Worm (Caenorhabditis elegans) whole organism, L1 larva: ENCODE results near the gene Y49E10.21.

Experiments used
- C16A3.4 ChIP-seq: fragments of 150-350 bp; optimal IDR thresholded peaks from 2 replicates; lab custom pipeline; 2014; ENCODE audit warnings: missing biosample characterization, missing genetic modification characterization
- C34B4.2 ChIP-seq: sonication (generic microtip); optimal IDR thresholded peaks from 2 replicates; lab custom pipeline; 2017; ENCODE audit warnings: mild to moderate bottlenecking, missing genetic modification characterization, missing compliant biosample characterization
- F16B12.6 ChIP-seq: fragments of 150-350 bp; optimal IDR thresholded peaks from 2 replicates; lab custom pipeline; 2014; ENCODE audit warnings: missing biosample characterization, missing genetic modification characterization
- alr-1 ChIP-seq: fragments of 200-800 bp; sonication (Bioruptor generic); optimal IDR thresholded peaks from 2 replicates; lab custom pipeline; 2018; ENCODE audit warnings: borderline replicate concordance, mild to moderate bottlenecking, missing genetic modification characterization, missing compliant biosample characterization
- aly-2 ChIP-seq: fragments of 150-350 bp; optimal IDR thresholded peaks from 2 replicates; lab custom pipeline; 2014; ENCODE audit warnings: missing biosample characterization, missing genetic modification characterization
- ama-1 ChIP-seq: fragments of 150-350 bp; optimal IDR thresholded peaks from 2 replicates; lab custom pipeline; 2014
- ceh-8 ChIP-seq: fragments of 200-800 bp; sonication (Bioruptor generic); optimal IDR thresholded peaks from 2 replicates; lab custom pipeline; 2018; ENCODE audit warnings: mild to moderate bottlenecking, missing genetic modification characterization, moderate library complexity, missing compliant biosample characterization
- ces-1 ChIP-seq: fragments of 150-350 bp; optimal IDR thresholded peaks from 2 replicates; lab custom pipeline; 2014; ENCODE audit warnings: missing biosample characterization, missing genetic modification reagents, missing genetic modification characterization
- dpl-1 ChIP-seq, 3 experiments: fragments of 150-350 bp in 2 of 3; sonication (generic microtip) in 1 of 3; optimal IDR thresholded peaks; 2 replicates each; lab custom pipeline; 2014 to 2017; ENCODE audit warnings: missing biosample characterization in 3 of 3, missing genetic modification characterization in 3 of 3, missing genetic modification reagents in 3 of 3
- dsc-1 ChIP-seq: sonication (generic microtip); optimal IDR thresholded peaks from 2 replicates; lab custom pipeline; 2016; ENCODE audit warnings: mild to moderate bottlenecking, missing genetic modification characterization, missing compliant biosample characterization
- efl-1 ChIP-seq, 4 experiments: fragments of 150-350 bp; optimal IDR thresholded peaks in 3 of 4; peaks in 1 of 4; 1 replicate in 1 of 4; 2 replicates in 3 of 4; lab custom pipeline; 2014; ENCODE audit warnings: missing biosample characterization in 2 of 4, missing genetic modification characterization in 2 of 4, missing genetic modification reagents in 2 of 4
- fkh-4 ChIP-seq: sonication (generic microtip); optimal IDR thresholded peaks from 2 replicates; lab custom pipeline; 2016; ENCODE audit warnings: missing compliant biosample characterization, missing genetic modification characterization, borderline replicate concordance
- fkh-8 ChIP-seq: sonication (generic microtip); optimal IDR thresholded peaks from 2 replicates; lab custom pipeline; 2016; ENCODE audit warnings: mild to moderate bottlenecking, missing genetic modification characterization, missing compliant biosample characterization
- grh-1 ChIP-seq: fragments of 200-800 bp; sonication (Bioruptor generic); IDR thresholded peaks from 2 replicates; pipeline ENCODE4 v1.3.6; 2022; ENCODE audit warnings: missing genetic modification reagents, missing genetic modification characterization, missing compliant biosample characterization
- hlh-17 ChIP-seq: fragments of 200-800 bp; sonication (Bioruptor generic); optimal IDR thresholded peaks from 2 replicates; lab custom pipeline; 2018; ENCODE audit warnings: missing genetic modification characterization, mild to moderate bottlenecking, missing compliant biosample characterization, moderate library complexity, borderline replicate concordance
- hlh-4 ChIP-seq: sonication (generic microtip); optimal IDR thresholded peaks from 2 replicates; lab custom pipeline; 2016; ENCODE audit warnings: mild to moderate bottlenecking, missing genetic modification characterization, missing compliant biosample characterization
- irx-1 ChIP-seq: sonication (generic microtip); optimal IDR thresholded peaks from 2 replicates; lab custom pipeline; 2016; ENCODE audit warnings: missing genetic modification characterization, missing compliant biosample characterization
- jun-1 ChIP-seq: fragments of 150-350 bp; optimal IDR thresholded peaks from 2 replicates; lab custom pipeline; 2014; ENCODE audit warnings: missing biosample characterization, missing genetic modification reagents, missing genetic modification characterization
- lin-15B ChIP-seq: fragments of 150-350 bp; sonication (generic microtip); optimal IDR thresholded peaks from 3 replicates; lab custom pipeline; 2014; ENCODE audit warnings: missing biosample characterization, missing genetic modification characterization
- lin-35 ChIP-seq, 2 experiments: fragments of 150-350 bp; optimal IDR thresholded peaks; 2 replicates each; lab custom pipeline; 2014; ENCODE audit warnings: missing biosample characterization in 2 of 2, missing genetic modification characterization in 2 of 2, missing genetic modification reagents in 2 of 2
- lin-39 ChIP-seq: fragments of 150-350 bp; optimal IDR thresholded peaks from 2 replicates; lab custom pipeline; 2014; ENCODE audit warnings: missing biosample characterization, missing genetic modification reagents, missing genetic modification characterization
- lir-3 ChIP-seq: sonication (generic microtip); optimal IDR thresholded peaks from 2 replicates; lab custom pipeline; 2016; ENCODE audit warnings: mild to moderate bottlenecking, missing genetic modification characterization, moderate library complexity, missing compliant biosample characterization; ENCODE audit not compliant: poor library complexity
- mep-1 ChIP-seq: fragments of 150-350 bp; optimal IDR thresholded peaks from 2 replicates; lab custom pipeline; 2014; ENCODE audit warnings: missing biosample characterization, missing genetic modification characterization
- nhr-11 ChIP-seq: fragments of 150-350 bp; optimal IDR thresholded peaks from 2 replicates; lab custom pipeline; 2014; ENCODE audit warnings: missing biosample characterization, missing genetic modification characterization
- nhr-19 ChIP-seq: fragments of 200-800 bp; sonication (Bioruptor generic); conservative IDR thresholded peaks from 2 replicates; pipeline ENCODE4 v1.3.6; 2022; ENCODE audit warnings: missing genetic modification characterization, missing compliant biosample characterization
- nhr-20 ChIP-seq: sonication (generic microtip); optimal IDR thresholded peaks from 2 replicates; lab custom pipeline; 2016; ENCODE audit warnings: mild to moderate bottlenecking, missing genetic modification characterization, missing compliant biosample characterization
- nhr-237 ChIP-seq: fragments of 150-350 bp; optimal IDR thresholded peaks from 2 replicates; lab custom pipeline; 2014; ENCODE audit warnings: missing biosample characterization, missing genetic modification characterization
- nhr-28 ChIP-seq: fragments of 150-350 bp; optimal IDR thresholded peaks from 2 replicates; lab custom pipeline; 2014; ENCODE audit warnings: missing biosample characterization, missing genetic modification characterization
- nhr-90 ChIP-seq: sonication (generic microtip); optimal IDR thresholded peaks from 2 replicates; lab custom pipeline; 2016; ENCODE audit warnings: mild to moderate bottlenecking, missing genetic modification characterization, missing compliant biosample characterization; ENCODE audit not compliant: poor library complexity
- pag-3 ChIP-seq: sonication (generic microtip); optimal IDR thresholded peaks from 2 replicates; lab custom pipeline; 2017; ENCODE audit warnings: missing genetic modification characterization, mild to moderate bottlenecking, missing compliant biosample characterization, antibody characterized with exemption, borderline replicate concordance; ENCODE audit not compliant: insufficient read depth
- pax-3 ChIP-seq: fragments of 200-800 bp; sonication (Bioruptor generic); optimal IDR thresholded peaks from 2 replicates; lab custom pipeline; 2018; ENCODE audit warnings: mild to moderate bottlenecking, missing genetic modification characterization, moderate library complexity, missing compliant biosample characterization
- pqm-1 ChIP-seq: sonication (generic microtip); optimal IDR thresholded peaks from 3 replicates; lab custom pipeline; 2017; ENCODE audit warnings: missing biosample characterization, missing genetic modification characterization
- snpc-4 ChIP-seq: fragments of 150-350 bp; optimal IDR thresholded peaks from 2 replicates; lab custom pipeline; 2014; ENCODE audit warnings: missing biosample characterization, missing genetic modification characterization
- sptf-1 ChIP-seq: fragments of 150-350 bp; optimal IDR thresholded peaks from 2 replicates; lab custom pipeline; 2014; ENCODE audit warnings: missing biosample characterization, missing genetic modification characterization
- swsn-7 ChIP-seq: sonication (generic microtip); optimal IDR thresholded peaks from 2 replicates; lab custom pipeline; 2016; ENCODE audit warnings: missing genetic modification characterization, missing compliant biosample characterization
- tbx-2 ChIP-seq: sonication (generic microtip); optimal IDR thresholded peaks from 2 replicates; lab custom pipeline; 2016; ENCODE audit warnings: missing genetic modification characterization, missing compliant biosample characterization
- tlp-1 ChIP-seq: fragments of 150-350 bp; optimal IDR thresholded peaks from 2 replicates; lab custom pipeline; 2014; ENCODE audit warnings: missing biosample characterization, missing genetic modification characterization
- unc-30 ChIP-seq: sonication (generic microtip); optimal IDR thresholded peaks from 2 replicates; lab custom pipeline; 2017; ENCODE audit warnings: missing biosample characterization, missing genetic modification characterization
- unc-62 ChIP-seq: fragments of 150-350 bp; optimal IDR thresholded peaks from 2 replicates; lab custom pipeline; 2014; ENCODE audit warnings: missing biosample characterization, missing genetic modification reagents, missing genetic modification characterization
- unc-86 ChIP-seq: sonication (generic microtip); optimal IDR thresholded peaks from 2 replicates; lab custom pipeline; 2016; ENCODE audit warnings: missing genetic modification characterization, missing compliant biosample characterization
- unc-98 ChIP-seq: fragments of 200-800 bp; sonication (Bioruptor generic); IDR thresholded peaks from 2 replicates; pipeline ENCODE4 v1.3.6; 2022; ENCODE audit warnings: missing genetic modification characterization, missing compliant biosample characterization
- vab-15 ChIP-seq: sonication (generic microtip); optimal IDR thresholded peaks from 2 replicates; lab custom pipeline; 2017; ENCODE audit warnings: missing genotype, mild to moderate bottlenecking, missing genetic modification characterization, missing compliant biosample characterization
- ztf-4 ChIP-seq: fragments of 150-350 bp; optimal IDR thresholded peaks from 2 replicates; lab custom pipeline; 2014; ENCODE audit warnings: missing biosample characterization, missing genetic modification characterization

The Y49E10.21 gene

DNA sequence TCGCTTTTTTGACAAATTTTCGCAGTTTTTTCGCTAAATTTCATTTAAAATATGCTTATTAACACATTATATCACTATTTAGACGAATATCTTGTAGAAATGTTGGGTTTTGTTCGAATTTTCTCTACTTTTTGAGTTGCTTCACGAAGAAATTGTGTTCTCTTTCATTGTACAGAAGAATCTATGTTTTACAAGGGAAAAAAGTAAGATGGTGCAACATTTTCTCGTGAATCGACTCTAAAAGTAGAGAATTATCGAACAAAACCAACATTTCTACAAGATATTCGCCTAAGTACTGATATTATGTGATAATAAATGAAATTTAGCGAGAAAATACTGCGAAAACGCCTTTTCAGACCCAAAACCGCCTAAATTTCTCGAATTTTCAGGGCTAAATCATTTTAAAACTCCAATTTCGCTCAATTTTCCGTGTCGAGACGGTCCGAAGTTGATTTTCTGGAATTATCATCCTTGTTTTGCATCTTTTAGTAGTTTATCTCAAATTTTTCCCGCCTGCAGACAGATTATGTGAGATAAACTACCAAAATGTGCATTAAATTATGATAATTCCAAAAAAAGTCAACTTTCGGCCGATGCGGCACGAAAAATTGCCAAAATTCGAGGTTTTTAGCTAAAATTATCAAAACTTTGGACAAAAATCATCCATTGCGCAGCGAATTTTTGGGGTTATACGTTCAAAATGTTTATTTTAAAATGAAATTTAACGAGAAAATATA, 29.7 kb upstream of the Y49E10.21 start:
- TF ChIP-seq pax-3 (tag; lab: Kevin White, UChicago) (no peak), efl-1 (optimal IDR thresholded peaks at IDR 0.05; lab: Kevin White, UChicago) (no peak), efl-1 (GFP tag; optimal IDR thresholded peaks at IDR 0.05 in 1 of 2; lab: Kevin White, UChicago) (peak in 1 of 2 experiments; percentile 95)

DNA sequence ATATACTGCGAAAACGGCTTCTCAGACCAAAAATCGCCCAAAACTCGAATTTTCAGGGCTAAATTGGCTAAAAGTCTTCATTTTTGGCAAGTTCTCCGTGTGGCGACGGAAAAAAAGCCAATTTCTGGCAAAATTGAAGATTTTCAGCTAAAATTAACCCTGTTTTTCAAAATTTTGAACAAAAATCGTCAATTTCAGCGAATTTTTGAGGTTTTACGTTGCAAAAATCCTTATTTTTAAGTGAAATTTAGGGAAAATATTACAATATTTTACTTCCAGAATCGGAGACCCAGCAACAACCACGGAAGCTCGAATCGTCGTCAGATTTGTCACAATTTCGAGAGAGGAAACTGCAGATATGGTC, 29.2 kb upstream of the Y49E10.21 start:
- TF ChIP-seq dpl-1 (GFP tag; optimal IDR thresholded peaks at IDR 0.05; lab: Kevin White, UChicago) (no peak), efl-1 (optimal IDR thresholded peaks at IDR 0.05; lab: Kevin White, UChicago) (no peak), efl-1 (GFP tag; optimal IDR thresholded peaks at IDR 0.05 in 1 of 2; lab: Kevin White, UChicago) (peak in 1 of 2 experiments; percentile 59)

DNA sequence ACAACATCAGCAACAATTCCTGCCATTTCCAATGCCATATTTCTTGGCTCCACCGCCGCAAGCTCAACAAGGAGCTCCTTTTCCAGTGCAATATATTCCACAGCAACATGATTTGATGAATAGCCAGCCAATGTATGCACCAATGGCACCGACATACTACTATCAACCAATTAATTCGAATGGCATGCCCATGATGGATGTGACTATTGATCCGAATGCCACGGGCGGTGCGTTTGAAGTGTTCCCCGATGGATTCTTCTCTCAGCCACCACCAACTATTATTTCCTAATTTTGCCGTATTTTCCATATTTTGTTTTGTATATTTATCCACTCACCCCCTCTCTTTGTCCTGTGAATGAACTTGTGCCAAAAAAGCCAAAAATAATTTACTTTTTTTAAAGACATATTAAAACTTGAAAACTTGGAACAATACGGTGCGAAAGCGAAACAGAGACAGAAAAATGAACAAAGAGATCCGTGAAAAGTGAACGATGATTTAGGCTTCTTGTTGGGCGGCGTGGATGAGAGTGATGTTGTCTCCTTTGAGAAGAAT, 28.5 kb upstream of the Y49E10.21 start:
- TF ChIP-seq aly-2 (tag; lab: Kevin White, UChicago), result no peak
- TF ChIP-seq alr-1 (tag; lab: Kevin White, UChicago), result peak; percentile 67
- no peak for TF ChIP-seq vab-15 (tag; lab: Kevin White, UChicago)
- no peak for TF ChIP-seq irx-1 (tag; lab: Kevin White, UChicago)

ce11 chrIII:12429579-12430084, 27.8 kb upstream of the Y49E10.21 start, which contains the start of gene snr-6:
Gene snr-6 (minus strand): TSS chrIII:12429629.
- no peak for TF ChIP-seq fkh-4 (tag; lab: Kevin White, UChicago)
- TF ChIP-seq swsn-7 (tag; lab: Kevin White, UChicago), result peak; percentile 61
- TF ChIP-seq grh-1 (GFP tag; lab: Robert Waterston, UW), result peak; percentile 23; the same call in 1 of the 2 replicates
- TF ChIP-seq vab-15 (tag; lab: Kevin White, UChicago), result no peak
- no peak for TF ChIP-seq tlp-1 (tag; lab: Kevin White, UChicago)
- TF ChIP-seq hlh-4 (tag; lab: Kevin White, UChicago), result no peak
- no peak for TF ChIP-seq pqm-1 (tag; lab: Kevin White, UChicago)
- no peak for TF ChIP-seq hlh-17 (GFP tag; lab: Kevin White, UChicago)
- TF ChIP-seq unc-86 (tag; lab: Kevin White, UChicago), result peak; percentile 59
- peak; percentile 41 for TF ChIP-seq jun-1 (tag; lab: Kevin White, UChicago)
- no peak for TF ChIP-seq pag-3 (tag; lab: Kevin White, UChicago)
- TF ChIP-seq nhr-28 (tag; lab: Kevin White, UChicago), result no peak
- no peak for TF ChIP-seq C34B4.2 (tag; lab: Kevin White, UChicago)
- peak; percentile 66 for TF ChIP-seq nhr-20 (tag; lab: Kevin White, UChicago)
- TF ChIP-seq tbx-2 (tag; lab: Kevin White, UChicago), result peak; percentile 71
- no peak for TF ChIP-seq lin-39 (tag; lab: Kevin White, UChicago)
- no peak for TF ChIP-seq alr-1 (tag; lab: Kevin White, UChicago)
- peak; percentile 73 for TF ChIP-seq lin-15B (tag; lab: Kevin White, UChicago)
- peak; percentile 72 for TF ChIP-seq aly-2 (tag; lab: Kevin White, UChicago)
- peak; percentile 80 for TF ChIP-seq C16A3.4 (tag; lab: Kevin White, UChicago)
- TF ChIP-seq nhr-90 (tag; lab: Kevin White, UChicago), result peak; percentile 28
- TF ChIP-seq nhr-237 (tag; lab: Kevin White, UChicago), result peak; percentile 44
- TF ChIP-seq snpc-4, result peak; percentile 19
- no peak for TF ChIP-seq sptf-1
- no peak for TF ChIP-seq ama-1 (lab: Kevin White, UChicago)
- TF ChIP-seq ceh-8 (GFP tag; lab: Kevin White, UChicago), result no peak
- TF ChIP-seq ces-1 (GFP tag; lab: Kevin White, UChicago), result no peak
- TF ChIP-seq unc-62, result no peak
- TF ChIP-seq dsc-1 (tag; lab: Kevin White, UChicago), result peak; percentile 54
- TF ChIP-seq fkh-8 (tag; lab: Kevin White, UChicago), result peak; percentile 59
- TF ChIP-seq lir-3 (tag; lab: Kevin White, UChicago), result peak; percentile 35
- TF ChIP-seq nhr-19, result no peak; the same call in 1 of the 2 replicates
- TF ChIP-seq unc-98 (GFP tag; lab: Robert Waterston, UW), result no peak
- peak; percentile 99 for TF ChIP-seq lin-35 (GFP tag; optimal IDR thresholded peaks at IDR 0.05; lab: Kevin White, UChicago)
- TF ChIP-seq mep-1 (tag; lab: Kevin White, UChicago), result peak; percentile 88
- no peak for TF ChIP-seq ztf-4 (tag; lab: Kevin White, UChicago)
- TF ChIP-seq F16B12.6, result peak; percentile 98
- no peak for TF ChIP-seq unc-30 (tag; lab: Kevin White, UChicago)
- TF ChIP-seq nhr-11 (tag; lab: Kevin White, UChicago), result no peak
